Fruit fly (Drosophila melanogaster) whole organism, embryonic: Measurements from ENCODE around the gene NPF.

Source experiments
- CG14014 ChIP-seq: fragments of 200-800 bp; sonication (Bioruptor generic); IDR thresholded peaks from 2 replicates; pipeline ENCODE4 v1.3.6; 2022; ENCODE audit warnings: missing biosample characterization, missing genetic modification characterization
- CG14710 ChIP-seq: fragments of 200-800 bp; sonication (Bioruptor generic); optimal IDR thresholded peaks from 3 replicates; lab custom pipeline; 2019; ENCODE audit warnings: missing biosample characterization, mild to moderate bottlenecking, missing genetic modification characterization, moderate library complexity
- CG14965 ChIP-seq: fragments of 200-800 bp; sonication (Bioruptor generic); optimal IDR thresholded peaks from 2 replicates; lab custom pipeline; 2016; ENCODE audit warnings: missing biosample characterization, missing genetic modification characterization, borderline replicate concordance
- CG17361 ChIP-seq: fragments of 200-800 bp; sonication (Bioruptor generic); IDR thresholded peaks from 3 replicates; pipeline ENCODE4 v1.3.6; 2022; ENCODE audit warnings: missing biosample characterization, missing genetic modification characterization
- CG17802 ChIP-seq: fragments of 200-800 bp; sonication (Bioruptor generic); optimal IDR thresholded peaks from 2 replicates; lab custom pipeline; 2018; ENCODE audit warnings: missing biosample characterization, mild to moderate bottlenecking, missing genetic modification characterization, moderate library complexity
- CG1792 ChIP-seq: fragments of 200-800 bp; sonication (Bioruptor generic); optimal IDR thresholded peaks from 2 replicates; lab custom pipeline; 2016; ENCODE audit warnings: missing biosample characterization, missing genetic modification characterization
- CG18011 ChIP-seq: fragments of 200-800 bp; sonication (Bioruptor generic); optimal IDR thresholded peaks from 2 replicates; lab custom pipeline; 2017; ENCODE audit warnings: missing biosample characterization, missing genetic modification characterization, mild to moderate bottlenecking, moderate library complexity, missing genotype
- CG32532 ChIP-seq: fragments of 200-800 bp; sonication (Bioruptor generic); IDR thresholded peaks from 2 replicates; pipeline ENCODE4 v1.3.6; 2022; ENCODE audit warnings: missing biosample characterization, missing genetic modification characterization
- CG4707 ChIP-seq: fragments of 200-800 bp; sonication (Bioruptor generic); optimal IDR thresholded peaks from 2 replicates; lab custom pipeline; 2018; ENCODE audit warnings: missing biosample characterization, mild to moderate bottlenecking, missing genetic modification characterization, moderate library complexity
- CG5245 ChIP-seq: fragments of 200-800 bp; sonication (Bioruptor generic); optimal IDR thresholded peaks from 3 replicates; lab custom pipeline; 2016; ENCODE audit warnings: missing biosample characterization, missing genetic modification characterization
- CG6791 ChIP-seq: fragments of 200-800 bp; sonication (Bioruptor generic); IDR thresholded peaks from 3 replicates; pipeline ENCODE4 v1.3.6; 2022; ENCODE audit warnings: missing biosample characterization, missing genetic modification characterization; ENCODE audit not compliant: partially characterized antibody
- CG8290 ChIP-seq, 3 experiments: fragments of 200-800 bp; sonication (Bioruptor generic); optimal IDR thresholded peaks; 2 replicates each; lab custom pipeline; 2016 to 2019; ENCODE audit warnings: missing biosample characterization in 3 of 3, missing genetic modification characterization in 3 of 3, mild to moderate bottlenecking in 2 of 3, moderate library complexity in 1 of 3
- CG9727 ChIP-seq: fragments of 200-800 bp; sonication (Bioruptor generic); optimal IDR thresholded peaks from 3 replicates; lab custom pipeline; 2017; ENCODE audit warnings: missing biosample characterization, mild to moderate bottlenecking, missing genetic modification characterization
- CG9817 ChIP-seq: fragments of 200-800 bp; sonication (Bioruptor generic); optimal IDR thresholded peaks from 2 replicates; lab custom pipeline; 2018; ENCODE audit warnings: missing biosample characterization, mild to moderate bottlenecking, missing genetic modification characterization, moderate library complexity
- CG9876 ChIP-seq: fragments of 200-800 bp; sonication (Bioruptor generic); optimal IDR thresholded peaks from 2 replicates; lab custom pipeline; 2016; ENCODE audit warnings: missing biosample characterization, missing genetic modification characterization
- Camta ChIP-seq: fragments of 200-800 bp; sonication (Bioruptor generic); optimal IDR thresholded peaks from 2 replicates; lab custom pipeline; 2016; ENCODE audit warnings: missing biosample characterization, missing genetic modification characterization
- Chrac-16 ChIP-seq: fragments of 200-800 bp; sonication (Bioruptor generic); optimal IDR thresholded peaks from 3 replicates; lab custom pipeline; 2016; ENCODE audit warnings: missing biosample characterization, missing genetic modification characterization
- CkIIα-i1 ChIP-seq: fragments of 200-800 bp; sonication (Bioruptor generic); IDR thresholded peaks from 2 replicates; pipeline ENCODE4 v1.3.6; 2022; ENCODE audit warnings: missing biosample characterization, missing genetic modification characterization
- D ChIP-seq, 2 experiments: fragments of 200-800 bp in 1 of 2; fragments of >200 bp in 1 of 2; sonication (Bioruptor generic) in 1 of 2; optimal IDR thresholded peaks; 2 replicates in 1 of 2; 3 replicates in 1 of 2; lab custom pipeline; 2017; ENCODE audit warnings: mild to moderate bottlenecking in 1 of 2, missing biosample characterization in 1 of 2, missing genetic modification characterization in 1 of 2, missing genetic modification reagents in 1 of 2
- Dip2 ChIP-seq: fragments of 200-800 bp; sonication (Bioruptor generic); IDR thresholded peaks from 2 replicates; pipeline ENCODE4 v1.3.6; 2022; ENCODE audit warnings: missing biosample characterization, missing genetic modification characterization
- HLH54F ChIP-seq: fragments of 200-800 bp; sonication (Bioruptor generic); optimal IDR thresholded peaks from 3 replicates; lab custom pipeline; 2016; ENCODE audit warnings: missing biosample characterization, missing genetic modification characterization
- Mad ChIP-seq: fragments of 200-800 bp; sonication (Bioruptor generic); optimal IDR thresholded peaks from 2 replicates; lab custom pipeline; 2016; ENCODE audit warnings: missing biosample characterization, missing genetic modification characterization
- Max ChIP-seq: fragments of 200-800 bp; sonication (Bioruptor generic); optimal IDR thresholded peaks from 2 replicates; lab custom pipeline; 2016; ENCODE audit warnings: missing biosample characterization, mild to moderate bottlenecking, missing genetic modification characterization
- Opbp ChIP-seq: fragments of 200-800 bp; sonication (Bioruptor generic); IDR thresholded peaks from 3 replicates; pipeline ENCODE4 v1.3.6; 2022; ENCODE audit warnings: missing biosample characterization, missing genetic modification characterization; ENCODE audit not compliant: partially characterized antibody
- PHDP ChIP-seq: fragments of 200-800 bp; sonication (Bioruptor generic); optimal IDR thresholded peaks from 3 replicates; lab custom pipeline; 2018; ENCODE audit warnings: missing biosample characterization, mild to moderate bottlenecking, missing genetic modification characterization, moderate library complexity
- TFAM ChIP-seq: fragments of 200-800 bp; sonication (Bioruptor generic); optimal IDR thresholded peaks from 2 replicates; lab custom pipeline; 2017; ENCODE audit warnings: missing biosample characterization, missing genetic modification characterization, inconsistent platforms
- Usf ChIP-seq: fragments of 200-800 bp; sonication (Bioruptor generic); optimal IDR thresholded peaks from 2 replicates; lab custom pipeline; 2017; ENCODE audit warnings: missing genotype, missing biosample characterization, missing genetic modification characterization
- Xrp1 ChIP-seq: fragments of 200-800 bp; sonication (Bioruptor generic); IDR thresholded peaks from 2 replicates; pipeline ENCODE4 v1.3.6; 2022; ENCODE audit warnings: missing biosample characterization, missing genetic modification characterization
- bcd ChIP-seq: fragments of 200-800 bp; sonication (Bioruptor generic); optimal IDR thresholded peaks from 2 replicates; lab custom pipeline; 2017; ENCODE audit warnings: missing biosample characterization, mild to moderate bottlenecking, missing genetic modification characterization
- bsh ChIP-seq, 2 experiments: fragments of 200-800 bp; sonication (Bioruptor generic); optimal IDR thresholded peaks; 2 replicates each; lab custom pipeline; 2017 to 2018; ENCODE audit warnings: mild to moderate bottlenecking in 2 of 2, missing biosample characterization in 2 of 2, missing genetic modification characterization in 2 of 2, moderate library complexity in 1 of 2
- crol ChIP-seq: fragments of 200-800 bp; sonication (Bioruptor generic); IDR thresholded peaks from 2 replicates; pipeline ENCODE4 v1.3.6; 2022; ENCODE audit warnings: missing biosample characterization, missing genetic modification characterization
- emc ChIP-seq: fragments of 200-800 bp; sonication (Bioruptor generic); optimal IDR thresholded peaks from 2 replicates; lab custom pipeline; 2016; ENCODE audit warnings: missing biosample characterization, missing genetic modification characterization
- fru ChIP-seq: fragments of >200 bp; optimal IDR thresholded peaks from 2 replicates; lab custom pipeline; 2017
- grn ChIP-seq: fragments of 200-800 bp; sonication (Bioruptor generic); optimal IDR thresholded peaks from 3 replicates; lab custom pipeline; 2017; ENCODE audit warnings: missing biosample characterization, missing genetic modification characterization
- gsb ChIP-seq: fragments of 200-800 bp; sonication (Bioruptor generic); IDR thresholded peaks from 2 replicates; pipeline ENCODE4 v1.3.6; 2022; ENCODE audit warnings: missing biosample characterization, missing genetic modification characterization
- lbe ChIP-seq: fragments of 200-800 bp; sonication (Bioruptor generic); optimal IDR thresholded peaks from 2 replicates; lab custom pipeline; 2016; ENCODE audit warnings: missing biosample characterization, mild to moderate bottlenecking, missing genetic modification characterization
- lov ChIP-seq, 2 experiments: fragments of 200-800 bp in 1 of 2; fragments of >200 bp in 1 of 2; sonication (Bioruptor generic) in 1 of 2; IDR thresholded peaks in 1 of 2; optimal IDR thresholded peaks in 1 of 2; 2 replicates in 1 of 2; 3 replicates in 1 of 2; pipeline versions ENCODE4 v1.3.6 to Lab custom; 2017 to 2022; ENCODE audit warnings: missing biosample characterization in 1 of 2, missing genetic modification characterization in 1 of 2
- luna ChIP-seq: fragments of 200-800 bp; sonication (Bioruptor generic); optimal IDR thresholded peaks from 2 replicates; lab custom pipeline; 2016; ENCODE audit warnings: missing biosample characterization, missing genetic modification characterization
- nmo ChIP-seq: fragments of 200-800 bp; sonication (Bioruptor generic); optimal IDR thresholded peaks from 2 replicates; lab custom pipeline; 2018; ENCODE audit warnings: missing biosample characterization, mild to moderate bottlenecking, missing genetic modification characterization, moderate library complexity
- oc ChIP-seq: fragments of 200-800 bp; sonication (Bioruptor generic); optimal IDR thresholded peaks from 2 replicates; lab custom pipeline; 2018; ENCODE audit warnings: missing biosample characterization, mild to moderate bottlenecking, missing genetic modification characterization, moderate library complexity
- pho ChIP-seq: fragments of 200-800 bp; sonication (Bioruptor generic); optimal IDR thresholded peaks from 2 replicates; lab custom pipeline; 2016; ENCODE audit warnings: missing biosample characterization, missing genetic modification characterization
- pita ChIP-seq: fragments of 200-800 bp; sonication (Bioruptor generic); optimal IDR thresholded peaks from 2 replicates; lab custom pipeline; 2017; ENCODE audit warnings: missing biosample characterization, mild to moderate bottlenecking, missing genetic modification characterization
- pnt ChIP-seq: fragments of 200-800 bp; sonication (Bioruptor generic); optimal IDR thresholded peaks from 3 replicates; lab custom pipeline; 2016; ENCODE audit warnings: missing biosample characterization, missing genetic modification characterization
- psq ChIP-seq: fragments of 200-800 bp; sonication (Bioruptor generic); optimal IDR thresholded peaks from 2 replicates; lab custom pipeline; 2017; ENCODE audit warnings: missing biosample characterization, missing genetic modification characterization
- sc ChIP-seq, 3 experiments: fragments of >200 bp in 2 of 3; fragments of 200-800 bp in 1 of 3; sonication (Bioruptor generic) in 1 of 3; optimal IDR thresholded peaks; 2 replicates in 2 of 3; 3 replicates in 1 of 3; lab custom pipeline; 2017; ENCODE audit warnings: mild to moderate bottlenecking in 1 of 3, missing biosample characterization in 1 of 3, missing genetic modification characterization in 1 of 3, missing genetic modification reagents in 1 of 3
- sima ChIP-seq: fragments of 200-800 bp; sonication (Bioruptor generic); optimal IDR thresholded peaks from 2 replicates; lab custom pipeline; 2016; ENCODE audit warnings: missing biosample characterization, missing genetic modification characterization
- ssp ChIP-seq: fragments of 200-800 bp; sonication (Bioruptor generic); IDR thresholded peaks from 2 replicates; pipeline ENCODE4 v1.3.6; 2022; ENCODE audit warnings: missing biosample characterization, missing genetic modification characterization
- sug ChIP-seq: fragments of 200-800 bp; optimal IDR thresholded peaks from 2 replicates; lab custom pipeline; 2019; ENCODE audit warnings: missing biosample characterization, mild to moderate bottlenecking, missing genetic modification characterization, moderate library complexity
- wek ChIP-seq: fragments of 200-800 bp; sonication (Bioruptor generic); optimal IDR thresholded peaks from 3 replicates; lab custom pipeline; 2018; ENCODE audit warnings: missing biosample characterization, mild to moderate bottlenecking, missing genetic modification characterization, moderate library complexity

Gene NPF

DNA sequence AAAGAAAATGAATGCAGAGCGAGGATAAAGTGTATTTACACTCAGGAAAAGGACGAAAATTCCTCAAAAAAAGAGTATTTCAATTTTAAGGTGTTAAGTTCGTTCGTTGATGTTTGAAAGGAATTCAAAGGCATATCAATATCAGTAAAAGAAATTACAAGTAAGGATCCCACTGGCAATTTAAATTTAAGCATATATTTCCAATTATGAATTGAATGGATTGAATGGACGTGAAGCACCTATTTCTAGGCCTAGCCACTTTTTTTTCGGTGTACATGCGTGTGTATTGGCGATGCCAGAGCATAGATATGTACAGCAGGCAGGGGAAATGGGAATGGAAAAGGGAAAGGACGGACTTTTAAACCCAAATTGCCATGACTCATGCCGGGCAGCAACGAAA lies 21.5 kb downstream of the NPF start:
- TF ChIP-seq CG1792 (GFP tag; lab: Kevin White, UChicago) (no peak), sima (no peak), grn (GFP tag; lab: Kevin White, UChicago) (peak; percentile 33), Dip2 (no peak), sc (optimal IDR thresholded peaks at IDR 0.05; lab: Kevin White, UChicago) (no peak), sc (GFP tag; optimal IDR thresholded peaks at IDR 0.05; lab: Kevin White, UChicago) (no peak), wek (GFP tag; lab: Kevin White, UChicago) (no peak), Chrac-16 (no peak), pita (GFP tag; lab: Kevin White, UChicago) (no peak), CG32532 (GFP tag; lab: Robert Waterston, UW) (no peak), lbe (GFP tag; lab: Kevin White, UChicago) (no peak), CG17802 (tag; lab: Kevin White, UChicago) (no peak), nmo (GFP tag; lab: Kevin White, UChicago) (peak; percentile 25), psq (GFP tag; lab: Kevin White, UChicago) (no peak), Mad (GFP tag; lab: Kevin White, UChicago) (no peak), crol (no peak), bsh (GFP tag; optimal IDR thresholded peaks at IDR 0.05; lab: Kevin White, UChicago) (peak in 1 of 2 experiments; percentile 14), CG5245 (GFP tag; lab: Kevin White, UChicago) (no peak), gsb (no peak), Max (GFP tag; lab: Kevin White, UChicago) (peak; percentile 11), HLH54F (peak; percentile 3), CG14710 (tag; lab: Kevin White, UChicago) (peak; percentile 49), oc (tag; lab: Kevin White, UChicago) (no peak), CG6791 (GFP tag; lab: Robert Waterston, UW) (no peak), sug (tag; lab: Kevin White, UChicago) (no peak), PHDP (tag; lab: Kevin White, UChicago) (no peak), CG14965 (GFP tag; lab: Kevin White, UChicago) (no peak), emc (GFP tag; lab: Kevin White, UChicago) (no peak), CkIIα-i1 (no peak), D (optimal IDR thresholded peaks at IDR 0.05; lab: Kevin White, UChicago) (no peak), D (GFP tag; optimal IDR thresholded peaks at IDR 0.05; lab: Kevin White, UChicago) (peak; percentile 42), CG14014 (GFP tag; lab: Robert Waterston, UW) (no peak), Opbp (GFP tag; lab: Robert Waterston, UW) (no peak), Usf (GFP tag; lab: Kevin White, UChicago) (no peak), TFAM (no peak), pnt (GFP tag; lab: Kevin White, UChicago) (no peak), ssp (GFP tag; lab: Robert Waterston, UW) (no peak), CG9876 (GFP tag; lab: Kevin White, UChicago) (no peak), CG9817 (tag; lab: Kevin White, UChicago) (no peak), CG17361 (GFP tag; lab: Robert Waterston, UW) (peak; percentile 41; the same call in 1 of the 3 replicates), pho (GFP tag; lab: Kevin White, UChicago) (no peak), CG8290 (GFP tag; optimal IDR thresholded peaks at IDR 0.05; lab: Kevin White, UChicago) (no peak), CG8290 (tag; optimal IDR thresholded peaks at IDR 0.05; lab: Kevin White, UChicago) (no peak), CG18011 (no peak), Camta (no peak), fru (lab: Kevin White, UChicago) (no peak), CG9727 (GFP tag; lab: Kevin White, UChicago) (peak; percentile 49), CG4707 (GFP tag; lab: Kevin White, UChicago) (no peak), Xrp1 (peak; percentile 59; the same call in 1 of the 2 replicates), bcd (GFP tag; lab: Kevin White, UChicago) (no peak), luna (GFP tag; lab: Kevin White, UChicago) (no peak), lov (optimal IDR thresholded peaks at IDR 0.05; lab: Kevin White, UChicago) (no peak), lov (GFP tag; IDR thresholded peaks at IDR 0.05; lab: Robert Waterston, UW) (no peak)
